Worm (Caenorhabditis elegans) whole organism, mixed stage, embryonic: ENCODE data around the gene srw-85.

Experiments used
- lsy-2 ChIP-seq: fragments of 150-350 bp; optimal IDR thresholded peaks from 2 replicates; lab custom pipeline; 2014; ENCODE audit warnings: missing biosample characterization, missing genetic modification characterization
- snpc-4 ChIP-seq: fragments of 150-350 bp; optimal IDR thresholded peaks from 2 replicates; lab custom pipeline; 2014; ENCODE audit warnings: missing biosample characterization, missing genetic modification characterization

DNA sequence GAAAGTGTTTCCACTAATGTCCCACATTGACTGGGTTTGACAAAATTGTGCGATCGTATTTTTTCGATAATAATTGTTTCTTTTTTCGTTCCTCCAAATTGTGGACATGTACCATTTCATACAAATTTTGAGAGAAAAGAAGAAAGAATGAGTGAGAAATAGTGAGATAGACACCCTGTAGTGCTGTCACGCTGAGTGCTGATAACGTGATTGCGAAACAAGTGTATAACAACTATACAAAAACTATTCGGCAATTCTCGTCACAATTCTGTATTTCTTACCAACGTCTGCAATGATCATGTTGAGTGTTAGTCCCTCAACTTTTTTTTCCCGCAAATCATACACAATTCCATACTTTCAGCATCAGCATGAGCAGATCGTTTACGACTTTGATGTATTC, 5.4 kb upstream of the srw-85 start, which contains the start of gene C25F9.14:
- no peak for TF ChIP-seq lsy-2 (tag; lab: Kevin White, UChicago)
- no peak for TF ChIP-seq snpc-4
